Worm (Caenorhabditis elegans): ENCODE results near the gene tbc-18.

Gene tbc-18

DNA sequence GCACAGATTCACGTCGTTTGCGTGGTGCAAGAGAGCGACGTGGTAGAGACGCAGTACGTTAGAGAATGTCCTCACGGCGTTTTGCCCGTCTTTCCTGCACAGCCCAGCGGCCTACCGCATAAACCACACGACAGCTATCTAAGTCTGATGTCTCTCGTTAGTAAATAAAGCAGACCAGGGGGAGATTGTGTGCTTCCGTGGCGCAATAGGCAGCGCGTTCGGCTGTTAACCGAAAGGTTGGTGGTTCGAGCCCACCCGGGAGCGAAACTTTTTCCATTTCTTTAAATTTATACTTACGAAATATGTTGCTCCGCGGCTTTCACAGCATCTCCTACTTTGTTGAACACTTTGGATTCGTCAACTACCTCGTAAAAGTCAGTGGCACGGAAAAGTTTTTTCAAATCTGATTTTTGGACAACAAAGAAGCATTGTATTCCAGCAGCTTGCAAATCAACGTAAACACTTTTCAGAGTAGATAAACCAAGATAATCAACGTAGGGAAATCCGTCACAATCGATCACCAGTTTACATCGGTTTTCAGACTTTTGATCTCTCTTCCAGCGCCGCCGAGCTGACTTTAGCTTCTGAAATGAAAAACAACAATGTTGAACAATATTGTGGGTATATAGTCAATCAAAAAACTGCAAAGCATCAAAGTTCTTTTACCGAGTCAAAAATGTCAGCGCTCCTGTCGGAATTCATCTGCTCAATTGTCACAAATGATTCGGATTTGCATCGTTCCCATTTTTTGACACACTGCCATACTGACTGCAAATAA is 26.1 kb downstream of the tbc-18 start (continued):
- TF ChIP-seq madf-2 (tag; optimal IDR thresholded peaks at IDR 0.05), result peak; percentile 89
- TF ChIP-seq ceh-9 (tag; optimal IDR thresholded peaks at IDR 0.05), result peak; percentile 92
- TF ChIP-seq sox-2 (GFP tag; IDR thresholded peaks at IDR 0.05), result peak; percentile 92
- TF ChIP-seq hlh-8 (tag; optimal IDR thresholded peaks at IDR 0.05), result peak; percentile 92
- TF ChIP-seq ceh-24 (tag; optimal IDR thresholded peaks at IDR 0.05), result peak; percentile 78
- peak; percentile 94 for TF ChIP-seq hlh-6 (tag; optimal IDR thresholded peaks at IDR 0.05)
- peak; percentile 95 for TF ChIP-seq ceh-31 (tag; optimal IDR thresholded peaks at IDR 0.05)
- TF ChIP-seq nfya-1 (tag; optimal IDR thresholded peaks at IDR 0.05), result peak; percentile 89
- TF ChIP-seq ceh-45 (GFP tag; IDR thresholded peaks at IDR 0.05), result peak; percentile 98
- peak; percentile 49 for TF ChIP-seq ceh-22 (tag; optimal IDR thresholded peaks at IDR 0.05)
- TF ChIP-seq ceh-30 (tag; optimal IDR thresholded peaks at IDR 0.05), result peak; percentile 85
- TF ChIP-seq zip-5 (tag; optimal IDR thresholded peaks at IDR 0.05), result peak; percentile 88
- peak; percentile 76 for TF ChIP-seq odd-2 (tag; optimal IDR thresholded peaks at IDR 0.05)
- no peak for TF ChIP-seq pha-4 (tag; optimal IDR thresholded peaks at IDR 0.05)
- peak; percentile 92 for TF ChIP-seq C38D4.7 (GFP tag; optimal IDR thresholded peaks at IDR 0.05)
- peak; percentile 94 for TF ChIP-seq F13H6.1 (tag; optimal IDR thresholded peaks at IDR 0.05)
- peak; percentile 88 for TF ChIP-seq lin-11 (tag; optimal IDR thresholded peaks at IDR 0.05)
- TF ChIP-seq pat-9 (tag; optimal IDR thresholded peaks at IDR 0.05), result peak; percentile 96
- peak; percentile 74 for TF ChIP-seq elt-4 (tag; optimal IDR thresholded peaks at IDR 0.05)
- TF ChIP-seq rnt-1 (tag; optimal IDR thresholded peaks at IDR 0.05), result peak; percentile 98
- TF ChIP-seq ceh-14 (tag; optimal IDR thresholded peaks at IDR 0.05), result peak; percentile 96
- TF ChIP-seq npax-4 (tag; optimal IDR thresholded peaks at IDR 0.05), result peak; percentile 91
- peak; percentile 93 for TF ChIP-seq hlh-13 (GFP tag; optimal IDR thresholded peaks at IDR 0.05)
- TF ChIP-seq ref-2 (tag; optimal IDR thresholded peaks at IDR 0.05), result peak; percentile 96
- peak; percentile 77 for TF ChIP-seq tbx-7 (tag; optimal IDR thresholded peaks at IDR 0.05)
- TF ChIP-seq ceh-6 (GFP tag; optimal IDR thresholded peaks at IDR 0.05), result peak; percentile 95
- TF ChIP-seq fkh-6 (tag; optimal IDR thresholded peaks at IDR 0.05), result peak; percentile 95
- peak; percentile 85 for TF ChIP-seq hlh-15 (tag; optimal IDR thresholded peaks at IDR 0.05)
- peak; percentile 96 for TF ChIP-seq sox-4 (tag; optimal IDR thresholded peaks at IDR 0.05)
- peak; percentile 87 for TF ChIP-seq ceh-48 (tag; optimal IDR thresholded peaks at IDR 0.05)
- TF ChIP-seq unc-42 (tag; optimal IDR thresholded peaks at IDR 0.05), result peak; percentile 87
- peak; percentile 67 for TF ChIP-seq pros-1 (tag; optimal IDR thresholded peaks at IDR 0.05)
- peak; percentile 93 for TF ChIP-seq ahr-1 (tag; optimal IDR thresholded peaks at IDR 0.05)
- peak; percentile 93 for TF ChIP-seq che-1 (tag; optimal IDR thresholded peaks at IDR 0.05)
- TF ChIP-seq sdc-2 (tag; optimal IDR thresholded peaks at IDR 0.05), result peak; percentile 95
- TF ChIP-seq dmd-4 (tag; optimal IDR thresholded peaks at IDR 0.05; ENCODE audit: borderline replicate concordance), result peak; percentile 93
- peak; percentile 96 for TF ChIP-seq unc-3 (GFP tag; conservative IDR thresholded peaks at IDR 0.05)
- TF ChIP-seq unc-3 (tag; optimal IDR thresholded peaks at IDR 0.05), result peak; percentile 90
- TF ChIP-seq ama-1 (optimal IDR thresholded peaks at IDR 0.05), result no peak
- TF ChIP-seq pqm-1 (tag; optimal IDR thresholded peaks at IDR 0.05), result peak; percentile 88
- peak; percentile 95 for TF ChIP-seq pha-2 (tag; optimal IDR thresholded peaks at IDR 0.05)
- TF ChIP-seq syd-9 (tag; optimal IDR thresholded peaks at IDR 0.05), result peak; percentile 97
- TF ChIP-seq K09A11.1 (tag; optimal IDR thresholded peaks at IDR 0.05; ENCODE audit: insufficient read depth), result peak; percentile 95
- peak; percentile 92 for TF ChIP-seq nhr-232 (tag; optimal IDR thresholded peaks at IDR 0.05)
- peak; percentile 98 for TF ChIP-seq ceh-34 (tag; optimal IDR thresholded peaks at IDR 0.05)
- TF ChIP-seq nhr-11 (tag; optimal IDR thresholded peaks at IDR 0.05), result no peak
- TF ChIP-seq mec-3 (tag; optimal IDR thresholded peaks at IDR 0.05; ENCODE audit: borderline replicate concordance), result peak; percentile 44
- TF ChIP-seq fkh-10 (GFP tag; optimal IDR thresholded peaks at IDR 0.05), result peak; percentile 59
- TF ChIP-seq ceh-2 (tag; optimal IDR thresholded peaks at IDR 0.05), result peak; percentile 92
- peak; percentile 92 for TF ChIP-seq dve-1 (tag; optimal IDR thresholded peaks at IDR 0.05)
- peak; percentile 90 for TF ChIP-seq fax-1 (tag; optimal IDR thresholded peaks at IDR 0.05)
- TF ChIP-seq ztf-16 (tag; optimal IDR thresholded peaks at IDR 0.05), result peak; percentile 97
